Worm (Caenorhabditis elegans) whole organism, L4 larva: ENCODE data around the gene C28D4.7.

Source experiments
- R02D3.7 ChIP-seq: fragments of 150-350 bp; sonication (generic microtip); optimal IDR thresholded peaks from 3 replicates; lab custom pipeline; 2014; ENCODE audit warnings: missing biosample characterization, missing genetic modification characterization
- Y75B8A.6 ChIP-seq: fragments of 200-800 bp; sonication (Bioruptor generic); IDR thresholded peaks from 2 replicates; pipeline ENCODE4 v1.3.6; 2022; ENCODE audit warnings: missing genetic modification reagents, missing genetic modification characterization, missing compliant biosample characterization
- ceh-82 ChIP-seq: sonication (generic microtip); optimal IDR thresholded peaks from 2 replicates; lab custom pipeline; 2017; ENCODE audit warnings: missing biosample characterization, missing genetic modification characterization
- dve-1 ChIP-seq: sonication (generic microtip); optimal IDR thresholded peaks from 2 replicates; lab custom pipeline; 2017; ENCODE audit warnings: antibody characterized with exemption, mild to moderate bottlenecking, missing genetic modification characterization, missing compliant biosample characterization; ENCODE audit not compliant: insufficient read depth
- hif-1 ChIP-seq, 2 experiments: sonication (generic microtip); optimal IDR thresholded peaks; 2 replicates each; lab custom pipeline; 2016 to 2017; ENCODE audit warnings: missing compliant biosample characterization in 2 of 2, missing genetic modification characterization in 2 of 2, missing genetic modification reagents in 2 of 2, missing genotype in 2 of 2, mild to moderate bottlenecking in 1 of 2
- lim-7 ChIP-seq: fragments of 200-800 bp; sonication (Bioruptor generic); IDR thresholded peaks from 2 replicates; pipeline ENCODE4 v1.3.6; 2022; ENCODE audit warnings: missing genetic modification characterization, missing compliant biosample characterization
- lin-13 ChIP-seq: fragments of 150-350 bp; optimal IDR thresholded peaks from 2 replicates; lab custom pipeline; 2014; ENCODE audit warnings: missing biosample characterization, missing genetic modification reagents, missing genetic modification characterization
- lin-15B ChIP-seq: fragments of 150-350 bp; sonication (generic microtip); optimal IDR thresholded peaks from 3 replicates; lab custom pipeline; 2014; ENCODE audit warnings: missing biosample characterization, missing genetic modification characterization
- skn-1 ChIP-seq: fragments of 150-350 bp; optimal IDR thresholded peaks from 2 replicates; lab custom pipeline; 2014; ENCODE audit warnings: missing biosample characterization, missing genetic modification characterization

ce11 chrIV:9755713-9756112, 12.8 kb upstream of the C28D4.7 start:
- TF ChIP-seq dve-1: no peak
- no peak for TF ChIP-seq Y75B8A.6 (GFP tag; lab: Robert Waterston, UW)
- TF ChIP-seq ceh-82 (tag; lab: Kevin White, UChicago): no peak
- no peak for TF ChIP-seq lin-13
- TF ChIP-seq R02D3.7 (tag; lab: Kevin White, UChicago): no peak
- TF ChIP-seq lin-15B (tag; lab: Kevin White, UChicago): no peak
- no peak for TF ChIP-seq hif-1 (tag; optimal IDR thresholded peaks at IDR 0.05; lab: Kevin White, UChicago)
- no peak for TF ChIP-seq skn-1 (tag; lab: Kevin White, UChicago)
- TF ChIP-seq lim-7 (GFP tag; lab: Robert Waterston, UW): no peak
